Worm (Caenorhabditis elegans) whole organism, L1 larva: Measurements from ENCODE around the gene Y39A3B.8.

ENCODE experiments used
- C34B4.2 ChIP-seq: sonication (generic microtip); optimal IDR thresholded peaks from 2 replicates; lab custom pipeline; 2017; ENCODE audit warnings: mild to moderate bottlenecking, missing genetic modification characterization, missing compliant biosample characterization
- F16B12.6 ChIP-seq: fragments of 150-350 bp; optimal IDR thresholded peaks from 2 replicates; lab custom pipeline; 2014; ENCODE audit warnings: missing biosample characterization, missing genetic modification characterization
- aha-1 ChIP-seq: fragments of 150-350 bp; optimal IDR thresholded peaks from 2 replicates; lab custom pipeline; 2014; ENCODE audit warnings: missing biosample characterization, missing genetic modification characterization
- blmp-1 ChIP-seq: fragments of 150-350 bp; optimal IDR thresholded peaks from 2 replicates; lab custom pipeline; 2014; ENCODE audit warnings: missing biosample characterization, missing genetic modification characterization
- ceh-88 ChIP-seq: fragments of 200-800 bp; sonication (Bioruptor generic); IDR thresholded peaks from 2 replicates; pipeline ENCODE4 v1.3.6; 2022; ENCODE audit warnings: missing genetic modification characterization, missing compliant biosample characterization
- dsc-1 ChIP-seq: sonication (generic microtip); optimal IDR thresholded peaks from 2 replicates; lab custom pipeline; 2016; ENCODE audit warnings: mild to moderate bottlenecking, missing genetic modification characterization, missing compliant biosample characterization
- efl-1 ChIP-seq, 4 experiments: fragments of 150-350 bp; optimal IDR thresholded peaks in 3 of 4; peaks in 1 of 4; 1 replicate in 1 of 4; 2 replicates in 3 of 4; lab custom pipeline; 2014; ENCODE audit warnings: missing biosample characterization in 2 of 4, missing genetic modification characterization in 2 of 4, missing genetic modification reagents in 2 of 4
- egl-27 ChIP-seq, 2 experiments: fragments of 150-350 bp in 1 of 2; sonication (generic microtip); optimal IDR thresholded peaks; 3 replicates each; lab custom pipeline; 2017 to 2018; ENCODE audit warnings: missing biosample characterization in 2 of 2, missing genetic modification characterization in 2 of 2, missing genetic modification reagents in 2 of 2
- elt-3 ChIP-seq, 6 experiments: fragments of 150-350 bp in 1 of 6; sonication (generic microtip); optimal IDR thresholded peaks; 2 replicates each; lab custom pipeline; 2017 to 2018; ENCODE audit warnings: missing biosample characterization in 6 of 6, missing genetic modification characterization in 6 of 6, inconsistent platforms in 1 of 6
- ets-5 ChIP-seq: fragments of 200-800 bp; sonication (Bioruptor generic); IDR thresholded peaks from 2 replicates; pipeline ENCODE4 v1.3.6; 2022; ENCODE audit warnings: missing genetic modification characterization, missing compliant biosample characterization
- fkh-8 ChIP-seq: sonication (generic microtip); optimal IDR thresholded peaks from 2 replicates; lab custom pipeline; 2016; ENCODE audit warnings: mild to moderate bottlenecking, missing genetic modification characterization, missing compliant biosample characterization
- fos-1 ChIP-seq: fragments of 150-350 bp; optimal IDR thresholded peaks from 2 replicates; lab custom pipeline; 2014; ENCODE audit warnings: missing biosample characterization, missing genetic modification characterization
- hlh-17 ChIP-seq: fragments of 200-800 bp; sonication (Bioruptor generic); optimal IDR thresholded peaks from 2 replicates; lab custom pipeline; 2018; ENCODE audit warnings: missing genetic modification characterization, mild to moderate bottlenecking, missing compliant biosample characterization, moderate library complexity, borderline replicate concordance
- hlh-4 ChIP-seq: sonication (generic microtip); optimal IDR thresholded peaks from 2 replicates; lab custom pipeline; 2016; ENCODE audit warnings: mild to moderate bottlenecking, missing genetic modification characterization, missing compliant biosample characterization
- isw-1 ChIP-seq: fragments of 200-800 bp; sonication (Bioruptor generic); IDR thresholded peaks from 2 replicates; pipeline ENCODE4 v1.3.6; 2022; ENCODE audit warnings: missing genetic modification characterization, missing compliant biosample characterization
- jun-1 ChIP-seq: fragments of 150-350 bp; optimal IDR thresholded peaks from 2 replicates; lab custom pipeline; 2014; ENCODE audit warnings: missing biosample characterization, missing genetic modification reagents, missing genetic modification characterization
- lir-3 ChIP-seq: sonication (generic microtip); optimal IDR thresholded peaks from 2 replicates; lab custom pipeline; 2016; ENCODE audit warnings: mild to moderate bottlenecking, missing genetic modification characterization, moderate library complexity, missing compliant biosample characterization; ENCODE audit not compliant: poor library complexity
- mab-9 ChIP-seq: fragments of 200-800 bp; sonication (Bioruptor generic); IDR thresholded peaks from 2 replicates; pipeline ENCODE4 v1.3.6; 2022; ENCODE audit warnings: missing genetic modification reagents, missing genetic modification characterization, missing compliant biosample characterization
- mdl-1 ChIP-seq, 2 experiments: fragments of 150-350 bp; optimal IDR thresholded peaks; 2 replicates each; lab custom pipeline; 2014 to 2017; ENCODE audit warnings: missing biosample characterization in 2 of 2, missing genetic modification characterization in 2 of 2, inconsistent platforms in 1 of 2
- mef-2 ChIP-seq: fragments of 150-350 bp; optimal IDR thresholded peaks from 2 replicates; lab custom pipeline; 2014; ENCODE audit warnings: missing biosample characterization, missing genetic modification characterization
- nhr-11 ChIP-seq: fragments of 150-350 bp; optimal IDR thresholded peaks from 2 replicates; lab custom pipeline; 2014; ENCODE audit warnings: missing biosample characterization, missing genetic modification characterization
- nhr-28 ChIP-seq: fragments of 150-350 bp; optimal IDR thresholded peaks from 2 replicates; lab custom pipeline; 2014; ENCODE audit warnings: missing biosample characterization, missing genetic modification characterization
- nhr-76 ChIP-seq: sonication (generic microtip); optimal IDR thresholded peaks from 2 replicates; lab custom pipeline; 2017; ENCODE audit warnings: missing biosample characterization, missing genetic modification characterization
- nhr-77 ChIP-seq: fragments of 150-350 bp; optimal IDR thresholded peaks from 2 replicates; lab custom pipeline; 2014; ENCODE audit warnings: missing biosample characterization, missing genetic modification characterization
- nhr-85 ChIP-seq: sonication (generic microtip); peaks from one replicate; lab custom pipeline; 2016; ENCODE audit warnings: missing genetic modification characterization, inconsistent platforms, missing compliant biosample characterization
- rnt-1 ChIP-seq: sonication (generic microtip); optimal IDR thresholded peaks from 2 replicates; lab custom pipeline; 2016; ENCODE audit warnings: mild to moderate bottlenecking, missing genetic modification characterization, moderate library complexity, missing compliant biosample characterization
- skn-1 ChIP-seq: fragments of 150-350 bp; optimal IDR thresholded peaks from 2 replicates; lab custom pipeline; 2014; ENCODE audit warnings: missing biosample characterization, missing genetic modification characterization
- sup-37 ChIP-seq: fragments of 200-800 bp; sonication (Bioruptor generic); optimal IDR thresholded peaks from 2 replicates; lab custom pipeline; 2018; ENCODE audit warnings: mild to moderate bottlenecking, missing genetic modification characterization, missing compliant biosample characterization
- swsn-7 ChIP-seq: sonication (generic microtip); optimal IDR thresholded peaks from 2 replicates; lab custom pipeline; 2016; ENCODE audit warnings: missing genetic modification characterization, missing compliant biosample characterization
- tbx-2 ChIP-seq: sonication (generic microtip); optimal IDR thresholded peaks from 2 replicates; lab custom pipeline; 2016; ENCODE audit warnings: missing genetic modification characterization, missing compliant biosample characterization
- tlp-1 ChIP-seq: fragments of 150-350 bp; optimal IDR thresholded peaks from 2 replicates; lab custom pipeline; 2014; ENCODE audit warnings: missing biosample characterization, missing genetic modification characterization
- unc-130 ChIP-seq: fragments of 150-350 bp; optimal IDR thresholded peaks from 2 replicates; lab custom pipeline; 2017; ENCODE audit warnings: missing biosample characterization, missing genetic modification characterization, inconsistent platforms
- unc-30 ChIP-seq: sonication (generic microtip); optimal IDR thresholded peaks from 2 replicates; lab custom pipeline; 2017; ENCODE audit warnings: missing biosample characterization, missing genetic modification characterization
- unc-98 ChIP-seq: fragments of 200-800 bp; sonication (Bioruptor generic); IDR thresholded peaks from 2 replicates; pipeline ENCODE4 v1.3.6; 2022; ENCODE audit warnings: missing genetic modification characterization, missing compliant biosample characterization

Y39A3B.8 gene

ce11 chrIII:1981467-1981866, 6.3 kb upstream of the Y39A3B.8 start (continued):
- no peak for TF ChIP-seq C34B4.2 (tag; lab: Kevin White, UChicago)

DNA sequence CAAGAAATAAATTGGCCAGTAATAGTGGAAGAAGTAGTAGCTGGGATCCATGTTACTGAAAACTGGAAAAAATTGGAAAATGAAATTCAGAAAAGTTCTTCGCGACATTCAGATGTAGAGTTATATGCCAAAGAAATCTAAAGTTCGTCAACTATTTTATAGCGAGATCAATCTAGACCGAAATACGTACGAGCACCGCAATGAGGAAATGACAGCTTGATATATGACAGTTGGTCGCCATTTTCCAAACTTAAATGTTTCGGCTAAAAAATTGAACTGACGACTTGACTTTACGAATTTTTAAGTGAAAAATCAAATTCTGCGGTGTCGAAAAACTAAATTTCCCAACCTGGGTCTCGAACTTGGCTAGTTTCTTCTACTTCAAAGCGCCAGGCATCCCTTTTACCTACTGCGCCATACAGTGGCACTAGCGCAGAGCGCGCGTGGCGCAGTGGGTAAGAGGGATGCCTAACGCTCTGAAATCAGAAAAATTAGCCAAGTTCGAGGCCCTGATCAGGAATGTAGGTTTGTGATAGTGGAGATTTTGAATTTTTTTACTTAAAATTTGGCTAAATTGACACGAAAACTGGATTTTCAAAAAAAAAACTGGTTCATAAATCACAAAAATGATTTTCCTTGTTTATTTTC, 5.1 kb upstream of the Y39A3B.8 start, which contains the start of gene srd-66:
srd-66 (minus strand) TSS at position 51 of the 648 bp plus-strand sequence.
- TF ChIP-seq hlh-4 (tag; lab: Kevin White, UChicago) (no peak), fos-1 (no peak), nhr-85 (tag; lab: Kevin White, UChicago) (no peak), nhr-11 (tag; lab: Kevin White, UChicago) (no peak), ets-5 (GFP tag; lab: Robert Waterston, UW) (no peak), lir-3 (no peak), isw-1 (GFP tag; lab: Robert Waterston, UW) (no peak), unc-98 (GFP tag; lab: Robert Waterston, UW) (no peak), fkh-8 (tag; lab: Kevin White, UChicago) (no peak), dsc-1 (tag; lab: Kevin White, UChicago) (no peak), mab-9 (GFP tag; lab: Robert Waterston, UW) (no peak), swsn-7 (tag; lab: Kevin White, UChicago) (no peak), skn-1 (tag; lab: Kevin White, UChicago) (no peak), ceh-88 (no peak)

ce11 chrIII:1984860-1985259, 2.9 kb upstream of the Y39A3B.8 start, which contains the start of gene Y39A3B.7:
Y39A3B.7 (minus strand) TSS chrIII:1984960.
- no peak for TF ChIP-seq nhr-77 (tag; lab: Kevin White, UChicago)
- no peak for TF ChIP-seq nhr-76
- no peak for TF ChIP-seq efl-1 (optimal IDR thresholded peaks at IDR 0.05; lab: Kevin White, UChicago)
- peak in 1 of 2 experiments; percentile 9 for TF ChIP-seq efl-1 (GFP tag; optimal IDR thresholded peaks at IDR 0.05 in 1 of 2; lab: Kevin White, UChicago)

- TF ChIP-seq F16B12.6 = no peak
- no peak for TF ChIP-seq sup-37 (GFP tag; lab: Kevin White, UChicago)
- no peak for TF ChIP-seq tlp-1 (tag; lab: Kevin White, UChicago)
- no peak for TF ChIP-seq lir-3
- no peak for TF ChIP-seq nhr-28 (tag; lab: Kevin White, UChicago)
- no peak for TF ChIP-seq skn-1 (tag; lab: Kevin White, UChicago)
- no peak for TF ChIP-seq jun-1 (tag; lab: Kevin White, UChicago)
- no peak for TF ChIP-seq aha-1 (tag; lab: Kevin White, UChicago)
- no peak for TF ChIP-seq rnt-1 (tag; lab: Kevin White, UChicago)
- TF ChIP-seq egl-27 (tag; optimal IDR thresholded peaks at IDR 0.05; lab: Kevin White, UChicago) = no peak
- no peak for TF ChIP-seq nhr-76
- TF ChIP-seq tbx-2 (tag; lab: Kevin White, UChicago) = no peak
- TF ChIP-seq ets-5 (GFP tag; lab: Robert Waterston, UW) = no peak
- no peak for TF ChIP-seq mef-2 (tag; lab: Kevin White, UChicago)
- no peak for TF ChIP-seq unc-130 (tag; lab: Kevin White, UChicago)
- TF ChIP-seq unc-98 (GFP tag; lab: Robert Waterston, UW) = no peak
- TF ChIP-seq elt-3 (tag; optimal IDR thresholded peaks at IDR 0.05; lab: Kevin White, UChicago) = no peak
- TF ChIP-seq mdl-1 (tag; optimal IDR thresholded peaks at IDR 0.05; lab: Kevin White, UChicago) = no peak
- no peak for TF ChIP-seq hlh-17 (GFP tag; lab: Kevin White, UChicago)
- no peak for TF ChIP-seq blmp-1 (tag; lab: Kevin White, UChicago)
These were observed 2.1 kb downstream of the Y39A3B.8 start for ce11 chrIII:1989940-1990339.

DNA sequence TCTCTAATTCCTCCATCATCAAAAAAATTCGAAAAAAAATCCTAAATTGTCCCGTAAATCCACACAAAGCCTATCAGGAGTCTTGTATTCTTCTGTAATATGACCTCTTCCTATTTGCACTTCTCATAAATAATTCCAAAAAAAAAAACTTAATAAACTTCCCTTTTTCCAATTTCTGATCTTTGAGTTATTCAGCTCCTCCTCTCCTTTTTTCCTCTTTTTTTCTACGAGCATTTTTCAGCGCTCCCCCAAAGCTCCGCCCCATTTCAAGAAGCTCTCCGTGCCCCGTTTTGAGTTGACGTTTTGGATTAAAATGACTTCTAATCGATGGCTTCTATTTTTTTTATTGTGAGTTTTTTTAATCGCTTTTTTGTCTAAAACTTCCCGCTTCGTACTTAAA, 9.8 kb downstream of the Y39A3B.8 start, which contains the start of gene lgc-42:
lgc-42 (plus strand) TSS at position 301 of the 400 bp plus-strand sequence.
- TF ChIP-seq nhr-76 = no peak
- no peak for TF ChIP-seq unc-30
- TF ChIP-seq nhr-85 (tag; lab: Kevin White, UChicago) = peak; percentile 1
- TF ChIP-seq, all 84 proteins: peak for 1
